Fruit fly (Drosophila melanogaster): Measurements from ENCODE around the gene CG1394.

Gene CG1394

dm6 chrX:11149201-11149600 lies 21.3 kb downstream of the CG1394 start, which contains the start of gene Lint-1 (continued):
- TF ChIP-seq CG16863 (GFP tag; optimal IDR thresholded peaks at IDR 0.05) (no peak), Deaf1 (tag; optimal IDR thresholded peaks at IDR 0.05) (no peak), CG8388 (GFP tag; optimal IDR thresholded peaks at IDR 0.05) (no peak), CG15601 (tag; optimal IDR thresholded peaks at IDR 0.05) (no peak), CG13775 (GFP tag; optimal IDR thresholded peaks at IDR 0.05) (no peak), nom (GFP tag; optimal IDR thresholded peaks at IDR 0.05) (no peak), Trl (optimal IDR thresholded peaks at IDR 0.05) (no peak), Trl (GFP tag; optimal IDR thresholded peaks at IDR 0.05) (peak; percentile 1), D (optimal IDR thresholded peaks at IDR 0.05) (no peak), D (GFP tag; optimal IDR thresholded peaks at IDR 0.05) (no peak), CG14667 (GFP tag; IDR thresholded peaks at IDR 0.05) (no peak), Mad (GFP tag; optimal IDR thresholded peaks at IDR 0.05) (peak; percentile 11), CG8290 (GFP tag; optimal IDR thresholded peaks at IDR 0.05) (no peak), CG8290 (tag; optimal IDR thresholded peaks at IDR 0.05) (peak in 1 of 2 experiments; percentile 59), stc (GFP tag; IDR thresholded peaks at IDR 0.05) (no peak), CG8359 (GFP tag; optimal IDR thresholded peaks at IDR 0.05; ENCODE audit: borderline replicate concordance) (no peak), Ets97D (GFP tag; optimal IDR thresholded peaks at IDR 0.05) (peak; percentile 15), CG13894 (tag; optimal IDR thresholded peaks at IDR 0.05) (no peak), CG31441 (GFP tag; IDR thresholded peaks at IDR 0.05) (no peak), knrl (GFP tag; IDR thresholded peaks at IDR 0.05; ENCODE audit: partially characterized antibody) (peak; percentile 24; the same call in 1 of the 3 replicates), CG2678 (tag; optimal IDR thresholded peaks at IDR 0.05) (peak; percentile 18), CG11093 (GFP tag; IDR thresholded peaks at IDR 0.05) (no peak), exex (tag; optimal IDR thresholded peaks at IDR 0.05) (no peak), jigr1 (GFP tag; IDR thresholded peaks at IDR 0.05) (no peak), ham (GFP tag; IDR thresholded peaks at IDR 0.05) (no peak), CG1602 (GFP tag; optimal IDR thresholded peaks at IDR 0.05) (no peak), CG2202 (tag; optimal IDR thresholded peaks at IDR 0.05) (no peak), CG2120 (GFP tag; optimal IDR thresholded peaks at IDR 0.05) (peak; percentile 51), CG17829 (tag; optimal IDR thresholded peaks at IDR 0.05) (no peak)

dm6 chrX:11148272-11148835 lies 22.1 kb downstream of the CG1394 start, which contains the start of gene Ran:
Gene Ran, minus strand, starts transcription at chrX:11148716.
- TF ChIP-seq CG16813 (GFP tag; IDR thresholded peaks at IDR 0.05; ENCODE audit: partially characterized antibody), result 0 out of 3 replicates have a peak, but pooled peaks have one; percentile 35
- TF ChIP-seq slbo (GFP tag; IDR thresholded peaks at IDR 0.05), result peak; percentile 49
- TF ChIP-seq lola (GFP tag; optimal IDR thresholded peaks at IDR 0.05), result peak in 1 of 3 experiments; percentile 42
- TF ChIP-seq CG15514 (GFP tag; optimal IDR thresholded peaks at IDR 0.05), result peak; percentile 24
- peak; percentile 59 for TF ChIP-seq YL-1 (GFP tag; optimal IDR thresholded peaks at IDR 0.05)
- TF ChIP-seq ase (GFP tag; IDR thresholded peaks at IDR 0.05), result 0 out of 3 replicates have a peak, but pooled peaks have one; percentile 8
- TF ChIP-seq fru (optimal IDR thresholded peaks at IDR 0.05), result no peak
- peak; percentile 19; the same call in 1 of the 2 replicates for TF ChIP-seq CG13287 (GFP tag; IDR thresholded peaks at IDR 0.05; ENCODE audit: partially characterized antibody)
- peak; percentile 47 for TF ChIP-seq CG3847 (GFP tag; IDR thresholded peaks at IDR 0.05)
- no peak for TF ChIP-seq CG7271 (tag; optimal IDR thresholded peaks at IDR 0.05)
- TF ChIP-seq gem (tag; optimal IDR thresholded peaks at IDR 0.05), result peak; percentile 18
- TF ChIP-seq CG7357 (GFP tag; IDR thresholded peaks at IDR 0.05), result peak; percentile 95
- TF ChIP-seq MBD-R2 (GFP tag; IDR thresholded peaks at IDR 0.05), result peak; percentile 35
- TF ChIP-seq CG34224 (GFP tag; IDR thresholded peaks at IDR 0.05; ENCODE audit: partially characterized antibody), result 0 out of 3 replicates have a peak, but pooled peaks have one; percentile 31
- no peak for TF ChIP-seq CG33213 (GFP tag; optimal IDR thresholded peaks at IDR 0.05)
- TF ChIP-seq CG42726 (GFP tag; IDR thresholded peaks at IDR 0.05; ENCODE audit: partially characterized antibody), result peak; percentile 53; the same call in 1 of the 2 replicates
- TF ChIP-seq BEAF-32 (GFP tag; optimal IDR thresholded peaks at IDR 0.05), result peak; percentile 66
- TF ChIP-seq CG10267 (tag; optimal IDR thresholded peaks at IDR 0.05), result peak; percentile 15
- TF ChIP-seq Abd-B (GFP tag; optimal IDR thresholded peaks at IDR 0.05), result peak; percentile 23
- TF ChIP-seq nerfin-2 (GFP tag; IDR thresholded peaks at IDR 0.05; ENCODE audit: partially characterized antibody), result peak; percentile 34; the same call in 1 of the 2 replicates
- TF ChIP-seq Opbp (GFP tag; IDR thresholded peaks at IDR 0.05; ENCODE audit: partially characterized antibody), result peak; percentile 41; the same call in 1 of the 3 replicates
- peak; percentile 15 for TF ChIP-seq grau (tag; optimal IDR thresholded peaks at IDR 0.05)
